Worm (Caenorhabditis elegans): ENCODE results near the gene spcs-3.

spcs-3 gene

DNA sequence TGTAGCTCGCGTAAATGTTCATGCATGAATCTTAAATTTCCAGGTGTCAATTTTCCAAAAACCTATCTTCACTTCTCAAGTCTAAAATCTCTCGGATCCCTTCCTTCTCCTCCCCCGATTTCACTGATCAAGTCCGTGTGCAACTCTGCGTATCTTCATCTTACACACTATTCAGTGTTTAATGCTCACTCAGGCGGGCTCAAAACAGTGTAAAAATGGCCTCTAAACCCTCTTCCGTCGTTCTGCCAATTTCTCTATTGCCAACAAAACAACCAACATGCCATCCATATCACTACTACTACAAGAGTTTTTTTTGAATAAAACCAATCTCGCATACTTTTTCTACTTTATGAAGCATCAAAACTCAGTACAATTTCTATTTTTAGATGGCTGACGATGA is 22.7 kb upstream of the spcs-3 start, which contains the start of gene F44B9.2:
Gene F44B9.2, plus strand, starts transcription at position 387 of the 400 bp plus-strand sequence.
- TF ChIP-seq hlh-1 (tag; optimal IDR thresholded peaks at IDR 0.05) (peak; percentile 17), pha-4 (tag; optimal IDR thresholded peaks at IDR 0.05) (no peak), unc-120 (tag; optimal IDR thresholded peaks at IDR 0.05; ENCODE audit: poor library complexity, severe bottlenecking) (peak; percentile 75)

DNA sequence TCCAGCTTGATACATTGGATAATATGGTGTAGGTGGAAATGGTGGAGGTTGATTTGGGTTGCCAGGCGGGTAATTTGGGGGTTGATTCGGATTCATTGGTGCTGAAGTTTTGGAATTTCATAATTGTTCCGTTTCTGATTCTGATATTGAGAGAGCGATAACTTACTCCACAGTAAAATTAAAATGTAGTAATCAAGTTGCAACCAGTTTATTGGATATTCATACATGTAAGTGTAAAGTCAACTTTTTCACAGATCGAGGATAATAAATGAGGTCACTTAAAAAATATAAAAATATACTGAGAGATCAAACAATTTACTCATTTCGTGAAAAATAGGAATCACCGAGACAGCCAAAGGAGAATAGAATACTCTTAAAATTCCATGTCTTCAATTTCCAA is 16.9 kb upstream of the spcs-3 start, which contains the start of gene mdt-30:
Gene mdt-30, minus strand, starts transcription at position 101 of the 400 bp plus-strand sequence.
- no peak for TF ChIP-seq flh-1 (GFP tag; optimal IDR thresholded peaks at IDR 0.05)
- TF ChIP-seq zip-8 (tag; optimal IDR thresholded peaks at IDR 0.05): no peak

DNA sequence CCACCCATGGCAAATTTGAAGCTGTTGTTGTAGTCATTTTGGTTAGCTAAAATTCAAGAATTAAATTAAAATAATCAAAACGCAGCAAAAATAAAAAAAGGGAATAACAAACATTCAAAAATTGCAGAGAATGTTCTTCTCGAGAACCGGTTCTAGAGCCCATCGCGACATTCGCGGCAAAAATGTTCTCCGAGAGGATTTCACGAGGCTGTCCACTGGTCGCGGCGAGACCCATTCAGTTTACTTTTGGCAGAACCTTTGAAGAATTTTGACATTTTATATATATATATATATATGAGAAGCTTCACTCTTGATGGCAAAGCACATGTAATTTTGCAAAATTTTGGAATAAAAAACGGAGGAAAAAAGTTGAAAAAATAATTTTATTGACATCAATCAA is 15.3 kb upstream of the spcs-3 start, which contains the start of gene F44B9.8:
Gene F44B9.8, minus strand, starts transcription at position 163 of the 400 bp plus-strand sequence.
- TF ChIP-seq elt-1 (tag; optimal IDR thresholded peaks at IDR 0.05; ENCODE audit: borderline replicate concordance, insufficient read depth) (no peak), nhr-237 (tag; optimal IDR thresholded peaks at IDR 0.05) (peak; percentile 31), lsy-2 (tag; optimal IDR thresholded peaks at IDR 0.05) (peak; percentile 39), cnd-1 (tag; optimal IDR thresholded peaks at IDR 0.05) (no peak), pha-4 (tag; optimal IDR thresholded peaks at IDR 0.05) (peak; percentile 17)

DNA sequence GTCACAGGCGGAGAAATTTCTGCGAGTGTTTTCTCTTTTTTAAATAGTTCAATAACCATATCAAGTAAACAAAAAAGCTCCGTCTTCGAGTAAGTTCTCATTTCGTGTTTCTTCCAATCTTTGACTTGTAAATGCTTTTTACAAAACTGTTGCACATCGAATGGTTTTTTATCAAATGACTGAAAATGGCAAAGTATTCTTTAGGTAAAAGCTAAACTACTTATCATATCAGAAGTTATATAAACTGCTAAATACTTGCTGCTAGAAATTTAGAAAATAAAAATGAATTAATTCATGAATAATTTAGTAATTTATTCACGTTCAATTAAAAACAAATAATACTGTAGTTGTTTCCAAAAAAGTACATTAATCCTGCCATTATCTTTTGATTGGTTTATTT is 13.9 kb upstream of the spcs-3 start, which contains the start of gene F44B9.9:
Gene F44B9.9, minus strand, starts transcription at position 101 of the 400 bp plus-strand sequence.
- no peak for TF ChIP-seq ham-2 (GFP tag; optimal IDR thresholded peaks at IDR 0.05)
- TF ChIP-seq mab-5 (tag; optimal IDR thresholded peaks at IDR 0.05): no peak
- no peak for TF ChIP-seq lin-32 (GFP tag; optimal IDR thresholded peaks at IDR 0.05)
- no peak for TF ChIP-seq elt-1 (tag; optimal IDR thresholded peaks at IDR 0.05; ENCODE audit: borderline replicate concordance, insufficient read depth)
- no peak for TF ChIP-seq hlh-1 (tag; optimal IDR thresholded peaks at IDR 0.05)
- no peak for TF ChIP-seq unc-62 (GFP tag; optimal IDR thresholded peaks at IDR 0.05)
- no peak for TF ChIP-seq drap-1 (GFP tag; optimal IDR thresholded peaks at IDR 0.05)
- no peak for TF ChIP-seq sem-2 (GFP tag; optimal IDR thresholded peaks at IDR 0.05)
- no peak for TF ChIP-seq lsy-2 (tag; optimal IDR thresholded peaks at IDR 0.05)
- TF ChIP-seq blmp-1 (tag; optimal IDR thresholded peaks at IDR 0.05): no peak

DNA sequence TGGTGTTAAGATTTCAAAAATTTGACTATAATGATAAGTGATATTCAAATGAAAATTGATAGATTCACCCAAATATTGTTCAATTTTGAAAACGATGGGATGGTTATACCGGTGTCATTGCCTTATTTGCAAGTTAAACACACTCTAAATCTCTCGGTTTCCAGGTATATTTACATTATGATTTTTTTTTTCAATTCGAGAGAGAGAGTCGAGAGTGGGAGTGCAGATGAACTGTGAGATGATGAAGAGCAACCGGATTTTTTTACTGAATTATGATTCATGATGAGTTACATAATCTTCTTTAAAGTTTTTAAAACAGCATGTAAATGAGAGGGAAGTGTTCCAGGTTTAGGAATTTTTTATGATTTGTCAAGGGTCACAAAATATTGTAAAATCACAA is 11.3 kb upstream of the spcs-3 start, which contains the start of gene F44B9.10:
Gene F44B9.10, minus strand, starts transcription at position 101 of the 400 bp plus-strand sequence.
- TF ChIP-seq nhr-12 (tag; optimal IDR thresholded peaks at IDR 0.05): no peak
- no peak for TF ChIP-seq lin-32 (GFP tag; optimal IDR thresholded peaks at IDR 0.05)
- no peak for TF ChIP-seq lsy-2 (tag; optimal IDR thresholded peaks at IDR 0.05)
- TF ChIP-seq pha-4 (tag; optimal IDR thresholded peaks at IDR 0.05): no peak
- TF ChIP-seq mep-1 (tag; optimal IDR thresholded peaks at IDR 0.05): no peak
- no peak for TF ChIP-seq unc-120 (tag; optimal IDR thresholded peaks at IDR 0.05; ENCODE audit: poor library complexity, severe bottlenecking)
- no peak for TF ChIP-seq sem-2 (GFP tag; optimal IDR thresholded peaks at IDR 0.05)
- TF ChIP-seq snpc-4 (tag; optimal IDR thresholded peaks at IDR 0.05): no peak
- no peak for TF ChIP-seq elt-1 (tag; optimal IDR thresholded peaks at IDR 0.05; ENCODE audit: borderline replicate concordance, insufficient read depth)
- no peak for TF ChIP-seq tbx-8 (GFP tag; optimal IDR thresholded peaks at IDR 0.05)
- no peak for TF ChIP-seq zip-8 (tag; optimal IDR thresholded peaks at IDR 0.05)
- TF ChIP-seq ceh-39 (tag; optimal IDR thresholded peaks at IDR 0.05): no peak
- TF ChIP-seq mab-5 (tag; optimal IDR thresholded peaks at IDR 0.05): no peak

DNA sequence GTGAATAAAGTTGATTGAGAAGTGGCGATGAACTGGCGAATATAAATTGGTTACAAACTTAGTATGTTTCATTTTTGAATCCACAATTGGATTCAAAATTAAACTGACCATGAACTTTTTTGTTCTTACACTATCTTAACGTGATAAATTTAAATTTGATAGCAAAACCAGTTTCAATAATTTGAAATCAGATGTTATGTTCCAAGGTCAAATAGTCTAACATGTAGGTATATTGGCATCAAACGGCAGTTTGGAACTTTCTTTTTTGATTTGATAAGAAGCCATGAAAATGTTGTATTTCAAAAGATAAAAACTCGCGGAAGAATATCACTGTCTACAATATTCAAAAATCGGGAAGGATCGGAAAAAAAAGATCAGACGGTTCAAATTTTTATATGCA is 8.8 kb upstream of the spcs-3 start:
- TF ChIP-seq pha-4 (tag; optimal IDR thresholded peaks at IDR 0.05) (no peak), zip-8 (tag; optimal IDR thresholded peaks at IDR 0.05) (no peak), flh-1 (GFP tag; optimal IDR thresholded peaks at IDR 0.05) (no peak), bed-3 (GFP tag; optimal IDR thresholded peaks at IDR 0.05) (no peak), mls-2 (tag; optimal IDR thresholded peaks at IDR 0.05) (no peak), unc-120 (tag; optimal IDR thresholded peaks at IDR 0.05; ENCODE audit: poor library complexity, severe bottlenecking) (no peak), unc-39 (tag; optimal IDR thresholded peaks at IDR 0.05) (no peak), sptf-1 (tag; optimal IDR thresholded peaks at IDR 0.05) (no peak), ztf-11 (tag; optimal IDR thresholded peaks at IDR 0.05) (no peak), nhr-28 (tag; optimal IDR thresholded peaks at IDR 0.05) (no peak), tbx-8 (GFP tag; optimal IDR thresholded peaks at IDR 0.05) (no peak), nhr-2 (tag; optimal IDR thresholded peaks at IDR 0.05) (no peak), lin-13 (tag; optimal IDR thresholded peaks at IDR 0.05) (no peak), nhr-12 (tag; optimal IDR thresholded peaks at IDR 0.05) (no peak), hlh-1 (tag; optimal IDR thresholded peaks at IDR 0.05) (no peak), lsy-2 (tag; optimal IDR thresholded peaks at IDR 0.05) (no peak), lin-32 (GFP tag; optimal IDR thresholded peaks at IDR 0.05) (no peak), nhr-237 (tag; optimal IDR thresholded peaks at IDR 0.05) (no peak)

All from whole organism, mixed stage, embryonic.